Worm (Caenorhabditis elegans) whole organism, young adult: ENCODE data around the gene nhr-118.

Source experiments
- F52B5.7 ChIP-seq: sonication (generic microtip); optimal IDR thresholded peaks from 2 replicates; lab custom pipeline; 2016; ENCODE audit warnings: mild to moderate bottlenecking, missing genetic modification characterization, missing compliant biosample characterization
- T26A5.8 ChIP-seq: sonication (generic microtip); optimal IDR thresholded peaks from 2 replicates; lab custom pipeline; 2016; ENCODE audit warnings: missing genetic modification characterization, missing compliant biosample characterization
- Y53G8AR.9 ChIP-seq: fragments of 200-800 bp; sonication (Bioruptor generic); conservative IDR thresholded peaks from 2 replicates; pipeline ENCODE4 v1.3.6; 2022; ENCODE audit warnings: missing genetic modification reagents, missing genetic modification characterization, missing compliant biosample characterization
- ama-1 ChIP-seq, 3 experiments: fragments of 150-350 bp in 1 of 3; sonication (generic microtip) in 2 of 3; optimal IDR thresholded peaks; 2 replicates each; lab custom pipeline; 2014 to 2018; ENCODE audit warnings: missing biosample characterization in 2 of 3, missing genetic modification characterization in 2 of 3, missing genetic modification reagents in 2 of 3
- bed-2 ChIP-seq: fragments of 200-800 bp; sonication (Bioruptor generic); IDR thresholded peaks from 2 replicates; pipeline ENCODE4 v1.3.6; 2022; ENCODE audit warnings: missing genetic modification reagents, missing genetic modification characterization, missing compliant biosample characterization
- hmg-20 ChIP-seq: fragments of 200-800 bp; sonication (Bioruptor generic); IDR thresholded peaks from 2 replicates; pipeline ENCODE4 v1.3.6; 2022; ENCODE audit warnings: missing genetic modification reagents, missing genetic modification characterization, missing compliant biosample characterization
- lin-26 ChIP-seq: fragments of 200-800 bp; sonication (Bioruptor generic); IDR thresholded peaks from 2 replicates; pipeline ENCODE4 v1.3.6; 2022; ENCODE audit warnings: missing genetic modification reagents, missing genetic modification characterization, missing compliant biosample characterization
- nfya-1 ChIP-seq: sonication (generic microtip); optimal IDR thresholded peaks from 2 replicates; lab custom pipeline; 2017; ENCODE audit warnings: antibody characterized with exemption, missing compliant biosample characterization, missing genetic modification characterization, borderline replicate concordance; ENCODE audit not compliant: insufficient read depth
- nhr-120 ChIP-seq: fragments of 200-800 bp; sonication (Bioruptor generic); IDR thresholded peaks from 2 replicates; pipeline ENCODE4 v1.3.6; 2022; ENCODE audit warnings: missing genetic modification characterization, missing compliant biosample characterization
- pha-4 ChIP-seq: fragments of 150-350 bp; sonication (generic microtip); optimal IDR thresholded peaks from 2 replicates; lab custom pipeline; 2014; ENCODE audit warnings: missing biosample characterization, missing genetic modification reagents, missing genetic modification characterization
- snpc-1.3 ChIP-seq: sonication (generic microtip); optimal IDR thresholded peaks from 2 replicates; lab custom pipeline; 2017; ENCODE audit warnings: missing genetic modification characterization, mild to moderate bottlenecking, missing compliant biosample characterization, antibody characterized with exemption, moderate library complexity, missing genotype, missing genetic modification reagents; ENCODE audit not compliant: insufficient read depth
- tbx-9 ChIP-seq: sonication (generic microtip); optimal IDR thresholded peaks from 2 replicates; lab custom pipeline; 2016; ENCODE audit warnings: borderline replicate concordance, missing genetic modification characterization, inconsistent platforms, missing compliant biosample characterization
- unc-62 ChIP-seq: fragments of 150-350 bp; optimal IDR thresholded peaks from 2 replicates; lab custom pipeline; 2014; ENCODE audit warnings: missing biosample characterization, missing genetic modification reagents, missing genetic modification characterization

- TF ChIP-seq snpc-1.3 (tag; lab: Kevin White, UChicago) (no peak), nfya-1 (tag; lab: Kevin White, UChicago) (no peak), hmg-20 (GFP tag; lab: Robert Waterston, UW) (no peak), bed-2 (GFP tag; lab: Robert Waterston, UW) (no peak), Y53G8AR.9 (GFP tag; lab: Robert Waterston, UW) (no peak), tbx-9 (tag; lab: Kevin White, UChicago) (no peak), unc-62 (GFP tag; lab: Kevin White, UChicago) (no peak), nhr-120 (GFP tag; lab: Robert Waterston, UW) (no peak), lin-26 (GFP tag; lab: Robert Waterston, UW) (no peak), pha-4 (no peak), T26A5.8 (tag; lab: Kevin White, UChicago) (no peak), ama-1 (optimal IDR thresholded peaks at IDR 0.05; lab: Kevin White, UChicago) (no peak), ama-1 (GFP tag; optimal IDR thresholded peaks at IDR 0.05; lab: Kevin White, UChicago) (no peak), F52B5.7 (no peak)
Observed at ce11 chrV:4421475-4421874, 13.9 kb downstream of the nhr-118 start, which contains the start of gene skr-14.
